Worm (Caenorhabditis elegans) whole organism, young adult: Measurements from ENCODE around the gene ZK154.4.
A peak's percentile ranks its signal among the peaks of the same experiment; 100 is the strongest.

Source experiments
- F23B12.7 ChIP-seq: sonication (generic microtip); optimal IDR thresholded peaks from 2 replicates; lab custom pipeline; 2017; ENCODE audit warnings: missing genetic modification characterization, mild to moderate bottlenecking, missing compliant biosample characterization, antibody characterized with exemption, moderate library complexity; ENCODE audit not compliant: insufficient read depth
- F37B4.10 ChIP-seq: fragments of 200-800 bp; sonication (Bioruptor generic); IDR thresholded peaks from 2 replicates; pipeline ENCODE4 v1.3.6; 2022; ENCODE audit warnings: missing genetic modification characterization, missing compliant biosample characterization
- F49E8.2 ChIP-seq: sonication (generic microtip); optimal IDR thresholded peaks from 3 replicates; lab custom pipeline; 2017; ENCODE audit warnings: missing genetic modification characterization, mild to moderate bottlenecking, missing compliant biosample characterization, antibody characterized with exemption, moderate library complexity; ENCODE audit not compliant: insufficient read depth
- K12H6.12 ChIP-seq: fragments of 200-800 bp; sonication (Bioruptor generic); optimal IDR thresholded peaks from 2 replicates; lab custom pipeline; 2018; ENCODE audit warnings: mild to moderate bottlenecking, missing genetic modification characterization, missing compliant biosample characterization
- Y67H2A.10 ChIP-seq: fragments of 200-800 bp; sonication (Bioruptor generic); conservative IDR thresholded peaks from 2 replicates; pipeline ENCODE4 v1.3.6; 2022; ENCODE audit warnings: missing genetic modification reagents, missing genetic modification characterization, missing compliant biosample characterization
- ZK185.1 ChIP-seq: sonication (generic microtip); optimal IDR thresholded peaks from 2 replicates; lab custom pipeline; 2016; ENCODE audit warnings: mild to moderate bottlenecking, missing genetic modification characterization, missing compliant biosample characterization; ENCODE audit not compliant: poor library complexity, severe bottlenecking
- akir-1 ChIP-seq: fragments of 200-800 bp; sonication (Bioruptor generic); optimal IDR thresholded peaks from 2 replicates; lab custom pipeline; 2018; ENCODE audit warnings: mild to moderate bottlenecking, missing genetic modification characterization, moderate library complexity, missing compliant biosample characterization
- athp-1 ChIP-seq: sonication (generic microtip); optimal IDR thresholded peaks from 2 replicates; lab custom pipeline; 2017; ENCODE audit warnings: mild to moderate bottlenecking, missing genetic modification characterization, missing compliant biosample characterization
- attf-6 ChIP-seq: fragments of 200-800 bp; sonication (Bioruptor generic); IDR thresholded peaks from 2 replicates; pipeline ENCODE4 v1.3.6; 2022; ENCODE audit warnings: missing genetic modification reagents, missing genetic modification characterization, missing compliant biosample characterization
- ceh-40 ChIP-seq: fragments of 200-800 bp; sonication (Bioruptor generic); IDR thresholded peaks from 2 replicates; pipeline ENCODE4 v1.3.6; 2022; ENCODE audit warnings: missing genetic modification characterization, missing compliant biosample characterization
- ceh-58 ChIP-seq: fragments of 200-800 bp; sonication (Bioruptor generic); IDR thresholded peaks from 2 replicates; pipeline ENCODE4 v1.3.6; 2022; ENCODE audit warnings: missing genetic modification characterization, missing compliant biosample characterization
- ceh-79 ChIP-seq: sonication (generic microtip); optimal IDR thresholded peaks from 2 replicates; lab custom pipeline; 2017; ENCODE audit warnings: mild to moderate bottlenecking, missing genetic modification characterization, missing compliant biosample characterization
- ceh-91 ChIP-seq: fragments of 200-800 bp; sonication (Bioruptor generic); IDR thresholded peaks from 2 replicates; pipeline ENCODE4 v1.3.6; 2022; ENCODE audit warnings: missing genetic modification reagents, missing genetic modification characterization, missing compliant biosample characterization
- chd-7 ChIP-seq: sonication (generic microtip); optimal IDR thresholded peaks from 2 replicates; lab custom pipeline; 2016; ENCODE audit warnings: mild to moderate bottlenecking, missing genetic modification characterization, moderate library complexity, missing compliant biosample characterization
- die-1 ChIP-seq: sonication (generic microtip); optimal IDR thresholded peaks from 2 replicates; lab custom pipeline; 2016; ENCODE audit warnings: missing genotype, mild to moderate bottlenecking, missing genetic modification characterization, missing compliant biosample characterization
- dox-1 ChIP-seq: fragments of 200-800 bp; sonication (Bioruptor generic); IDR thresholded peaks from 2 replicates; pipeline ENCODE4 v1.3.6; 2022; ENCODE audit warnings: missing genetic modification reagents, missing genetic modification characterization, missing compliant biosample characterization
- dpl-1 ChIP-seq: fragments of 150-350 bp; optimal IDR thresholded peaks from 2 replicates; lab custom pipeline; 2014; ENCODE audit warnings: missing biosample characterization, missing genetic modification reagents, missing genetic modification characterization
- egl-18 ChIP-seq: fragments of 200-800 bp; sonication (Bioruptor generic); IDR thresholded peaks from 2 replicates; pipeline ENCODE4 v1.3.6; 2022; ENCODE audit warnings: missing genetic modification reagents, missing genetic modification characterization, missing compliant biosample characterization
- ekl-4 ChIP-seq: fragments of 200-800 bp; sonication (Bioruptor generic); IDR thresholded peaks from 2 replicates; pipeline ENCODE4 v1.3.6; 2022; ENCODE audit warnings: missing genetic modification reagents, missing genetic modification characterization, missing compliant biosample characterization
- him-1 ChIP-seq: sonication (generic microtip); optimal IDR thresholded peaks from 2 replicates; lab custom pipeline; 2016; ENCODE audit warnings: missing genotype, missing genetic modification reagents, missing genetic modification characterization, missing compliant biosample characterization
- hsf-1 ChIP-seq: fragments of 200-800 bp; sonication (Bioruptor generic); IDR thresholded peaks from 2 replicates; pipeline ENCODE4 v1.3.6; 2022; ENCODE audit warnings: missing genetic modification reagents, missing genetic modification characterization, missing compliant biosample characterization
- lag-1 ChIP-seq: fragments of 200-800 bp; sonication (Bioruptor generic); IDR thresholded peaks from 2 replicates; pipeline ENCODE4 v1.3.6; 2022; ENCODE audit warnings: missing genetic modification reagents, missing genetic modification characterization, missing compliant biosample characterization
- let-607 ChIP-seq, 2 experiments: fragments of 200-800 bp in 1 of 2; sonication (Bioruptor generic) in 1 of 2; sonication (generic microtip) in 1 of 2; optimal IDR thresholded peaks; 2 replicates each; lab custom pipeline; 2016 to 2018; ENCODE audit warnings: mild to moderate bottlenecking in 2 of 2, missing compliant biosample characterization in 2 of 2, missing genetic modification characterization in 2 of 2, moderate library complexity in 2 of 2, missing genotype in 1 of 2
- lin-26 ChIP-seq: fragments of 200-800 bp; sonication (Bioruptor generic); IDR thresholded peaks from 2 replicates; pipeline ENCODE4 v1.3.6; 2022; ENCODE audit warnings: missing genetic modification reagents, missing genetic modification characterization, missing compliant biosample characterization
- lin-35 ChIP-seq, 3 experiments: fragments of 150-350 bp in 2 of 3; sonication (generic microtip) in 1 of 3; optimal IDR thresholded peaks; 2 replicates each; lab custom pipeline; 2014 to 2018; ENCODE audit warnings: missing biosample characterization in 3 of 3, missing genetic modification characterization in 3 of 3, missing genetic modification reagents in 3 of 3
- lin-40 ChIP-seq: sonication (generic microtip); optimal IDR thresholded peaks from 2 replicates; lab custom pipeline; 2016; ENCODE audit warnings: missing genetic modification characterization, mild to moderate bottlenecking, missing compliant biosample characterization, missing genotype, missing genetic modification reagents
- lsl-1 ChIP-seq: fragments of 200-800 bp; sonication (Bioruptor generic); optimal IDR thresholded peaks from 2 replicates; lab custom pipeline; 2018; ENCODE audit warnings: mild to moderate bottlenecking, missing genetic modification characterization, moderate library complexity, missing compliant biosample characterization
- lsy-27 ChIP-seq: sonication (generic microtip); optimal IDR thresholded peaks from 2 replicates; lab custom pipeline; 2017; ENCODE audit warnings: missing genetic modification characterization, mild to moderate bottlenecking, missing compliant biosample characterization, antibody characterized with exemption, missing genotype, borderline replicate concordance; ENCODE audit not compliant: insufficient read depth
- madf-6 ChIP-seq: fragments of 200-800 bp; sonication (Bioruptor generic); IDR thresholded peaks from 2 replicates; pipeline ENCODE4 v1.3.6; 2022; ENCODE audit warnings: missing genetic modification reagents, missing genetic modification characterization, missing compliant biosample characterization
- mxl-1 ChIP-seq: sonication (generic microtip); optimal IDR thresholded peaks from 2 replicates; lab custom pipeline; 2016; ENCODE audit warnings: missing genetic modification characterization, missing compliant biosample characterization
- nfya-2 ChIP-seq: fragments of 200-800 bp; sonication (Bioruptor generic); IDR thresholded peaks from 2 replicates; pipeline ENCODE4 v1.3.6; 2022; ENCODE audit warnings: missing genetic modification reagents, missing genetic modification characterization, missing compliant biosample characterization
- nfyb-1 ChIP-seq: fragments of 200-800 bp; sonication (Bioruptor generic); IDR thresholded peaks from 2 replicates; pipeline ENCODE4 v1.3.6; 2022; ENCODE audit warnings: missing genetic modification reagents, missing genetic modification characterization, missing compliant biosample characterization
- nhr-80 ChIP-seq: sonication (generic microtip); optimal IDR thresholded peaks from 2 replicates; lab custom pipeline; 2016; ENCODE audit warnings: missing genetic modification characterization, missing compliant biosample characterization
- nhr-90 ChIP-seq: sonication (generic microtip); optimal IDR thresholded peaks from 2 replicates; lab custom pipeline; 2016; ENCODE audit warnings: missing genotype, mild to moderate bottlenecking, missing genetic modification characterization, missing compliant biosample characterization
- rpc-1 ChIP-seq, 2 experiments: fragments of 150-350 bp in 1 of 2; sonication (generic microtip) in 1 of 2; optimal IDR thresholded peaks; 2 replicates each; lab custom pipeline; 2014 to 2018; ENCODE audit warnings: missing biosample characterization in 1 of 2, missing genetic modification characterization in 1 of 2, missing genetic modification reagents in 1 of 2, missing genotype in 1 of 2
- sea-2 ChIP-seq: fragments of 200-800 bp; sonication (Bioruptor generic); IDR thresholded peaks from 2 replicates; pipeline ENCODE4 v1.3.6; 2022; ENCODE audit warnings: missing genetic modification characterization, missing compliant biosample characterization
- snpc-1.3 ChIP-seq: sonication (generic microtip); optimal IDR thresholded peaks from 2 replicates; lab custom pipeline; 2017; ENCODE audit warnings: missing genetic modification characterization, mild to moderate bottlenecking, missing compliant biosample characterization, antibody characterized with exemption, moderate library complexity, missing genotype, missing genetic modification reagents; ENCODE audit not compliant: insufficient read depth
- somi-1 ChIP-seq: fragments of 200-800 bp; sonication (Bioruptor generic); optimal IDR thresholded peaks from 2 replicates; lab custom pipeline; 2018; ENCODE audit warnings: mild to moderate bottlenecking, missing genetic modification characterization, missing compliant biosample characterization
- unc-62 ChIP-seq: fragments of 150-350 bp; optimal IDR thresholded peaks from 2 replicates; lab custom pipeline; 2014; ENCODE audit warnings: missing biosample characterization, missing genetic modification reagents, missing genetic modification characterization
- zfh-2 ChIP-seq: fragments of 200-800 bp; sonication (Bioruptor generic); conservative IDR thresholded peaks from 2 replicates; pipeline ENCODE4 v1.3.6; 2022; ENCODE audit warnings: missing genetic modification reagents, missing genetic modification characterization, missing compliant biosample characterization
- ztf-18 ChIP-seq: sonication (generic microtip); optimal IDR thresholded peaks from 2 replicates; lab custom pipeline; 2016; ENCODE audit warnings: missing genotype, mild to moderate bottlenecking, missing genetic modification characterization, missing compliant biosample characterization
- ztf-28 ChIP-seq: fragments of 200-800 bp; sonication (Bioruptor generic); IDR thresholded peaks from 2 replicates; pipeline ENCODE4 v1.3.6; 2022; ENCODE audit warnings: missing genetic modification reagents, missing genetic modification characterization, missing compliant biosample characterization

ZK154.4 gene

DNA sequence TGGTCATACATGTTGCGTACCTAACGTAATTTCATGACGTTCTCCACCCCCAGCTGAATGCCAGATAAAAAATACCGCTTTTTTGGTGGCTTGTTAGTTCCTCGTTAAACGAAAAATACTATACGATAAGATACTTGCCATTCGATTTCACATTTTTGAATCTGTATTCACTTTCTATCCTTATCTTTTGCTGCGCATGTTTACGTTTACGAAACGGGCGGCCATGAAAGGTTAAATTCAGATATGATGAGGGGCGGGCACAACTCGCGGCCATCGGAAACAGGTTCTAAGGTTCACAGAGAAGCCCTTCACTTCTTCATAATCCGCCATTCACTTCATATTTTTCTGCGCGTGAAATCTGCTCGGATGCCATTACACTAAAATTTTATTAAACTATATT, 3.4 kb downstream of the ZK154.4 start (continued):
- TF ChIP-seq ceh-79 (tag; lab: Kevin White, UChicago): no peak
- TF ChIP-seq lin-35 (GFP tag; optimal IDR thresholded peaks at IDR 0.05; lab: Kevin White, UChicago): no peak
- no peak for TF ChIP-seq Y67H2A.10 (GFP tag; lab: Robert Waterston, UW)
- TF ChIP-seq nhr-90 (tag; lab: Kevin White, UChicago): no peak
- TF ChIP-seq akir-1 (GFP tag; lab: Kevin White, UChicago): no peak
- TF ChIP-seq unc-62 (GFP tag; lab: Kevin White, UChicago): no peak

DNA sequence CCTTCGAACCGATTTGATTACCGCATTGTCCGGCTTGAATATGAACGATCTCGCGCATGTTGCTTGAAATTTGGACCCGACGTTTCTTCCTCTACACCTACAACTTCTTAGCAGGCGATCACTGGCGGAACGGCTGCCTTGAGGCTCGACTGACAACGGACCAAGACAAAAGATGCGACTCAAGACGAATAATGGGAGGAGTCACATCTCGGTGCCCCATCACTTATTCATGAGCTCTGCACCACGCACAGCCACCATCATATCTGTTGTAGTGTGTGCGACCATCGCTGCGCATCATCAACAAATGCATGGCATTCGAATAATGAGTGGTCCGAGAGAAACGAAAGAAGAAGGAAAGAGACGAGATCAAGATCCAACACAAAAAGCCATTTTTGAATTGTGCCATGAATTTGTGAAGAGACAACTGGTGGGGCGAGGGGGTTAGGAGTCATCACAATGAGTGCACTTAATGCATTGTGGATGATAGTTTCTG, 5.7 kb downstream of the ZK154.4 start, which contains the start of gene mec-7:
TSS of gene mec-7 (minus strand) at position 181 of the 493 bp plus-strand sequence.
- TF ChIP-seq zfh-2 (GFP tag; lab: Robert Waterston, UW): peak; percentile 29; the same call in 1 of the 2 replicates
- TF ChIP-seq F37B4.10 (GFP tag; lab: Robert Waterston, UW): no peak

DNA sequence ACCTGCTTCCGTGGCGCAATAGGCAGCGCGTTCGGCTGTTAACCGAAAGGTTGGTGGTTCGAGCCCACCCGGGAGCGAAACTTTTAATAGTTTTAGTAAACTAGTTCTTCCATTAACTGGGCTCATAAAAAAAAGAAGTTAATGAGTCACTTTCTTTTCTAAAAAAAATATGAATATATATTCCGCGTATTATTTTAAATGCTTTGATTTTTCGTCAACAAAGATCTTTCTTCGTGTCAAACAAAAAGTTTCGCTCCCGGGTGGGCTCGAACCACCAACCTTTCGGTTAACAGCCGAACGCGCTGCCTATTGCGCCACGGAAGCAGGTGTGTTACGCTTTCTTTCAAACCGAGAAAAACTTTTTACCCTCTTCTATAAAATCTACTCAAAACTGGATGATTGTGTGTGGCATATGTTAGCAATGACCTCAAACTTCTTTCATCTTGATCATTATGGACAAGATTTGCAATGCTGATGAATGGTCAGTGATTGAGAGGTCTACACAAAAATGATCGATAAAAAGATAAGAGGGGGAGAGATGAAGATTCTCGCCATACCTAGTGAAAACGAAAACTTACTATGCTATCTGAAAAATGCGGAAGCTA, 8.4 kb downstream of the ZK154.4 start:
- TF ChIP-seq lag-1 (GFP tag; lab: Robert Waterston, UW) (no peak), lsl-1 (GFP tag; lab: Kevin White, UChicago) (peak; percentile 4), madf-6 (GFP tag; lab: Robert Waterston, UW) (peak; percentile 39; the same call in 1 of the 2 replicates), ceh-40 (GFP tag; lab: Robert Waterston, UW) (no peak), die-1 (peak; percentile 75), ceh-91 (no peak), F49E8.2 (tag; lab: Kevin White, UChicago) (peak; percentile 11), dox-1 (GFP tag; lab: Robert Waterston, UW) (peak; percentile 73), ztf-18 (tag; lab: Kevin White, UChicago) (peak; percentile 58), K12H6.12 (tag; lab: Kevin White, UChicago) (no peak), nhr-80 (tag; lab: Kevin White, UChicago) (peak; percentile 40), lin-40 (no peak), lsy-27 (tag; lab: Kevin White, UChicago) (peak; percentile 53), somi-1 (peak; percentile 25), F23B12.7 (peak; percentile 68), ceh-58 (no peak), hsf-1 (GFP tag; lab: Robert Waterston, UW) (no peak), mxl-1 (peak; percentile 64), let-607 (tag; optimal IDR thresholded peaks at IDR 0.05; lab: Kevin White, UChicago) (peak in 1 of 2 experiments; percentile 20), rpc-1 (optimal IDR thresholded peaks at IDR 0.05; lab: Kevin White, UChicago) (peak; percentile 78), rpc-1 (tag; optimal IDR thresholded peaks at IDR 0.05; lab: Kevin White, UChicago) (peak; percentile 92), lin-26 (GFP tag; lab: Robert Waterston, UW) (peak; percentile 89), nfya-2 (GFP tag; lab: Robert Waterston, UW) (no peak), athp-1 (peak; percentile 57), sea-2 (GFP tag; lab: Robert Waterston, UW) (no peak), chd-7 (tag; lab: Kevin White, UChicago) (peak; percentile 50), him-1 (tag; lab: Kevin White, UChicago) (peak; percentile 71), snpc-1.3 (peak; percentile 12), attf-6 (GFP tag; lab: Robert Waterston, UW) (0 out of 2 replicates have a peak, but pooled peaks have one; percentile 49), ZK185.1 (tag; lab: Kevin White, UChicago) (peak; percentile 68), ztf-28 (GFP tag; lab: Robert Waterston, UW) (0 out of 2 replicates have a peak, but pooled peaks have one; percentile 50), egl-18 (GFP tag; lab: Robert Waterston, UW) (no peak), nfyb-1 (GFP tag; lab: Robert Waterston, UW) (no peak; the same call in 1 of the 2 replicates), ekl-4 (GFP tag; lab: Robert Waterston, UW) (peak; percentile 29; the same call in 1 of the 2 replicates), dpl-1 (GFP tag; lab: Kevin White, UChicago) (no peak)
